Worm (Caenorhabditis elegans) whole organism, L4/young adult: ENCODE data around the gene C15H9.4.
A peak's percentile ranks its signal among the peaks of the same experiment; 100 is the strongest.

Experiments
- W03F9.2 ChIP-seq: fragments of 150-350 bp; optimal IDR thresholded peaks from 2 replicates; lab custom pipeline; 2014; ENCODE audit warnings: missing biosample characterization, missing genetic modification characterization
- dao-5 ChIP-seq: sonication (generic microtip); optimal IDR thresholded peaks from 2 replicates; lab custom pipeline; 2016; ENCODE audit warnings: missing genotype, missing genetic modification characterization, moderate library complexity, missing compliant biosample characterization
- him-1 ChIP-seq: sonication (generic microtip); optimal IDR thresholded peaks from 2 replicates; lab custom pipeline; 2016; ENCODE audit warnings: missing genotype, missing genetic modification reagents, missing genetic modification characterization, missing compliant biosample characterization

The C15H9.4 gene

ce11 chrX:6084439-6084838, 13.0 kb upstream of the C15H9.4 start, which contains the start of gene C45B2.2:
TSS of gene C45B2.2 (plus strand) at chrX:6084739.
- no peak for TF ChIP-seq W03F9.2 (tag; lab: Kevin White, UChicago)
- no peak for TF ChIP-seq him-1
- TF ChIP-seq dao-5: no peak

- TF ChIP-seq W03F9.2 (tag; lab: Kevin White, UChicago) (no peak), dao-5 (no peak), him-1 (no peak)
Observed at ce11 chrX:6085824-6086223, 11.6 kb upstream of the C15H9.4 start, which contains the start of gene C45B2.1. TSS of gene C45B2.1 (plus strand) at chrX:6086124.

DNA sequence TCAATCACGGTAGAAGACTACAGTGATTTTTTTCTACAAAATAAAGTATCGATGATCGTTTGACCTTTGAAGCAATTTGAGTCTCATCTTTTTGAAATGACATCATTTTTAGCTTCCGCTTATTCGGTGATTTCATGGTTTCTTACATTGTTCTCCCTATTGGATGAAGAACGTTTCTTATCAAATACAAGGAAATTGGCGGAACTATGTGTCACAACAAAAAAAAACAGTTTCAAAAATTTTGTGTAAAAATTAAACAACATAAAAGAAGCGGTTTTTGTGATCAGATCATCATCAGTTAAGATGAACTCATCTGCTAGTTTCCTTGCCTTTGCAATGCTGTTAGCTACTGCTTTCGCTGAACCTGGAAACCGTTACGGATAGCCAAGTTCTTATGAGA, 9.8 kb upstream of the C15H9.4 start, which contains the start of gene C45B2.8:
Gene C45B2.8, plus strand, starts transcription at position 301 of the 400 bp plus-strand sequence.
- TF ChIP-seq him-1: no peak
- no peak for TF ChIP-seq dao-5
- no peak for TF ChIP-seq W03F9.2 (tag; lab: Kevin White, UChicago)

DNA sequence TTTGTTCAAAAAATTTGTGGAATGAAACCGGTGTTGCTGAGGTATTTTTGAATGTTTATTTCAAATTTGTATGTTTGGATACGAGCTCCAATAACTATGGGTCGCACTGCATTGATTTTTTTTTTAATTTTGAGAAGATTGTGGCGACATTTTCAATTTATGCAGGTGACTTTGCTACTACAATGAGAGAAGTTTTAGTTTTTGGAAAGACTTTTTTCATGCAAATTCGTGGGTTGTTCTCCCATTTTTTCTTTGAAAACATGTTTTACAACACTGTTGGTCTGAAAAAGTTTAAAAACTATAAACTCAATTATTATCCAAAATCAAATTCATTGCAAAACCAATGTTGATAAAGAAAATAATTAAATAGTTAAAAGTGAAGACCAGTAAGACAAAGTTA, 8.7 kb upstream of the C15H9.4 start:
- TF ChIP-seq him-1: no peak
- no peak for TF ChIP-seq W03F9.2 (tag; lab: Kevin White, UChicago)
- TF ChIP-seq dao-5: no peak

DNA sequence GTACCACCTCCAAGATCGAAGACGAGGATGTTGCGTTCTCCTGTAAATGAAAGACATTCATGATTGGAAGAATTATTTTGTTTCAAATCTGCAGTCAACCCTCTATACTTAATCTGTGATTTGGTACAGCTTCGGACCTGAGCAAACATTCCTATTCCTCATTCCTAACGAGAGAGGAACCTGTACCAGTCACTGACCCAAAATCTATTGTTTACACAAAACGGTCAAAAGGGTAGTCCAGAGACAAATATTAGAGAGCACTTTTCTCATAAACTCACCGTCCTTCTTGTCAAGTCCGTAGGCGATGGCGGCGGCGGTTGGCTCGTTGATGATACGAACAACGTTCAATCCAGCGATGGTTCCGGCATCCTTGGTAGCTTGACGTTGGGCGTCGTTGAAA, 6.7 kb upstream of the C15H9.4 start:
- TF ChIP-seq him-1 (no peak), W03F9.2 (tag; lab: Kevin White, UChicago) (no peak), dao-5 (no peak)

DNA sequence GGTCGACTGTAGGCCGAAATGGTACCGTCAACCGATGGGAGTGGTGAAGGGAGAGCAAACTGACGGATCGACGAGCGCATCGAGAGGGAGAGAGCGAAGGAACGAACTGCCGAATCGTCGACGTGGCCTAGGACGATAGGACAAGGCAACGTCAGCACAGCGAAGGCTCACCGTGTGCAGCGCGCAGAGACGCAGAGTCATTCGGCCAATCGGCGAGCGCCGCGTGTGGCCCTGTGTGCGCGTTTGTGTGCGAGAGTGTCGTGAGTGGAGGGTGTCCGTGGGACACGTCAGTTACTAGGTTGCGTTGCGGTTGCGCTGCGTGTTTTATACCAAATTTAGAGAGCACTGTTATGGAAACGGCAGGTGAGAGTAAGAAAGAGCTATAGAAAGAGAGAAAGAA, 5.5 kb upstream of the C15H9.4 start, which contains the start of gene hsp-3:
Gene hsp-3, minus strand, starts transcription at position 158 of the 400 bp plus-strand sequence.
- TF ChIP-seq dao-5 (peak; percentile 16), him-1 (peak; percentile 82), W03F9.2 (tag; lab: Kevin White, UChicago) (peak; percentile 31)

DNA sequence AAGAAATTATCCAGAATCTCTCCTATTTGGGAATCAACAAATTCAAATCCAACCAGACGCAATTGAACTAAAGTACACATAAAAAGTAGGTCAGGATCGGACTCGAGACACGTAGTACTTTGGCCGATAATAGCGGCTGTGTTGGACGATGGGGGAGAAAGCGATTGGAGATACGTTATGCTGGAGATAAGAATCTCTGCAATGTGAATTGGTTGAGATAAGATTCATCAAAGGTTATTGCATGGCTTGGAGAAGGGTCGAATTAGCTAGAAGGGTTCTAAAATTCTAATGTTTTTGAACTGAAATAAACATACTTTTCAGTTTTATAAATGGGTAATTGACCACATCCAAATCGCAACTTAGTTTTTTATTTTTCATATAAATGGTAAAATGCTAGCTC, 4.9 kb upstream of the C15H9.4 start:
- TF ChIP-seq him-1 (no peak), dao-5 (no peak), W03F9.2 (tag; lab: Kevin White, UChicago) (no peak)

- no peak for TF ChIP-seq dao-5
- TF ChIP-seq him-1: no peak
- no peak for TF ChIP-seq W03F9.2 (tag; lab: Kevin White, UChicago)
Observed at ce11 chrX:6093046-6093445, 4.4 kb upstream of the C15H9.4 start, which contains the start of gene C15H9.5. TSS of gene C15H9.5 (plus strand) at chrX:6093300.

ce11 chrX:6098420-6098819, 977 bp downstream of the C15H9.4 start:
- TF ChIP-seq dao-5 (no peak), him-1 (no peak), W03F9.2 (tag; lab: Kevin White, UChicago) (no peak)

DNA sequence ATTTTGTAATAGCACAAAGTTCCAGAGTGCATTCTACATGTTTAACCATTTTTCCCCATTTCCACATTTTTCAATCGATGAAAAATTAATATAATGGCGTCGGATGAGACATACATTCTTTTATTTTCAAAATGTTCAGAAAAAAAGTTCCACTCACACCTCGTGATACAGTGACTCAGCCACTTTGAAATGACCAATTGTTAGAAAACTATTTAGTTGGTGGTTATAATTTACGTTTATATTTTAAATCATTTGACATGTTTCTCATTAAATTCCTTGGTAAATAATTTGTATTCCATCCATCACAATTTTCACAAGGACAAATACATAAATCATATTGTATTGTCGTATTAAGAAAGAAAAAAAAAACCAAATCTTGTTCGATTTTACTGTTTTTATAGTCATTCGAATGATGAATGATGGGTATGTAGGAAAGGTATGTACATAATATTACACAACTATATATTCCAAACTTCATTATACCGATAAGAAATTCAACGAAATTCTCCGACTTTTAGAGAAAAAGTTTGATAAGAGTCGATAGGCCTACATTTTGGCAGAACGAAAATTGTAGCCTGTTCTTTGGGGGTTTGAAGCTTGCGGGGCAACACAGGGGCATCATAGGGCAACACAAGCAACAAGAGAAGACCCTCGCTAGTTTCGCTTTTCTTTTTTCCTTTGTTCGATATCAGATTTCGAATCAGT, 3.1 kb downstream of the C15H9.4 start:
- TF ChIP-seq W03F9.2 (tag; lab: Kevin White, UChicago) (no peak), dao-5 (no peak), him-1 (no peak)

DNA sequence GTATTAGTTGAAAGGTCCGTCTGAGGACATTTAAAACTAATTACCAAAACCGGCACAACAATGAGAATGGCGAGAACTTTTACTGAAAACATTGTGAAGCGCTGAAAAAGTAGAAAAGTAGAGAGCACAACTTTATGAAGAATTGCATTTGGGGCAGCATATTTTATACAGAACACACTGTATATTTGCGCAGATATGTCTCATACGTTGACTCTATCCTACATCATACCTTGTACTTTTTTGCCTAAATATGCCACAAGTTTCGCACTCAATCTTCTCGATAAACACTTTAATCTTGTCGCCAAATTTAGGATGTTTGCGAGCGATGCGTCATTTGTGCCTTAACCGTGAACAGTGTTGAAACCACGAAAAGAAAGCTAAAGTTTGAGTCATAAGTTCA, 5.9 kb downstream of the C15H9.4 start, which contains the start of gene C15H9.11:
Gene C15H9.11, minus strand, starts transcription at position 101 of the 400 bp plus-strand sequence.
- TF ChIP-seq W03F9.2 (tag; lab: Kevin White, UChicago) (no peak), dao-5 (no peak), him-1 (no peak)

DNA sequence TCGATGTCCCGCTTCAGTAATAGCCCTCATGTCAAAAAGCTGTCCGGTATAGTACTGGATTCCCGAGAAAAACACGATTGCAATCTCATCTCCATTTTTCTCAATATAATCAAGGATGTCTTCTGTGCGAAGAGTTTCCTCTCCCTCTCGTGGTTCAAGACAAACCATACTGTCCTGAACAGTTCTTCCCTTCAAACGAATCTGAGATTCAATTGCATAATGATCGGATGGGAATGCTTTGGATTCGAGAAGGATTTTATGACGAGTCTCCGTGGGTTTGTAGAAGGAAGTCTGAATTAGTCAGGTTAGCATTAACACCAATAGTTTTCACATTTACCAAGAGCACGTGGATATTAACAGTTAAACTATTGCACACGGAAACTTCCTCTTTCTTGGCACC, 10.5 kb downstream of the C15H9.4 start:
- TF ChIP-seq him-1 (no peak), W03F9.2 (tag; lab: Kevin White, UChicago) (no peak), dao-5 (no peak)

DNA sequence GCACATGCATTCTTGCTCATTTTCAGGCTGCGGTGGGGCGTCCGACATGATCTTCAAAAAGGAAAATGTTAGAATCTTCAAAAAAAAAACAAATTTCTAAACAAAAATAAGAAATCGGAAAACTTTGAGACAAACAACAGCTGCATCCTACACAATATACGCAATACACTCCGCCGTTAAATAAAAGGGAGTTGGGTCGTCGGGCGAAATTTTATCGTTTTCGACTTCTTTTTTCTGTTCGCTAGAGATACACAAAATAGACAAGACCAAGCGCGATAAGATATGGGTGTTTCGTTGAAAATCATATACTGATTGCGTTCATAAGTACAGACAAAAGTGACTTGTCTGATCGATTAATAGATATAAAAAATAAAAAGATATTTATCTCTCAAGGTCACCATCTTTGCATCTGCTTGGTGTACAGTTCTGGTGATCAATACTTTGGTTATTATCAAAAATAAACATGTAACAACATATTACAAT, 11.9 kb downstream of the C15H9.4 start, which contains the start of gene kynu-1:
Gene kynu-1, minus strand, starts transcription at position 51 of the 483 bp plus-strand sequence.
- TF ChIP-seq dao-5 (no peak), him-1 (no peak), W03F9.2 (tag; lab: Kevin White, UChicago) (no peak)

ce11 chrX:6112817-6113216, 15.4 kb downstream of the C15H9.4 start, which contains the start of gene prx-3:
TSS of gene prx-3 (minus strand) at chrX:6112917.
- TF ChIP-seq W03F9.2 (tag; lab: Kevin White, UChicago) (no peak), dao-5 (no peak), him-1 (no peak)

- no peak for TF ChIP-seq dao-5
- no peak for TF ChIP-seq W03F9.2 (tag; lab: Kevin White, UChicago)
- no peak for TF ChIP-seq him-1
Observed at ce11 chrX:6115502-6115901, 18.1 kb downstream of the C15H9.4 start, which contains the start of gene C15H9.3. TSS of gene C15H9.3 (plus strand) at chrX:6115802.
